Worm (Caenorhabditis elegans): ENCODE measurements around the gene smex-2.

ce11 chrX:2087716-2088115 is 48.5 kb upstream of the smex-2 start:
- TF ChIP-seq F49E8.2 (tag; optimal IDR thresholded peaks at IDR 0.05; ENCODE audit: insufficient read depth) (no peak), unc-62 (GFP tag; optimal IDR thresholded peaks at IDR 0.05) (no peak), egrh-3 (GFP tag; IDR thresholded peaks at IDR 0.05) (no peak)
